Worm (Caenorhabditis elegans): ENCODE measurements around the gene set-19.

The set-19 gene

DNA sequence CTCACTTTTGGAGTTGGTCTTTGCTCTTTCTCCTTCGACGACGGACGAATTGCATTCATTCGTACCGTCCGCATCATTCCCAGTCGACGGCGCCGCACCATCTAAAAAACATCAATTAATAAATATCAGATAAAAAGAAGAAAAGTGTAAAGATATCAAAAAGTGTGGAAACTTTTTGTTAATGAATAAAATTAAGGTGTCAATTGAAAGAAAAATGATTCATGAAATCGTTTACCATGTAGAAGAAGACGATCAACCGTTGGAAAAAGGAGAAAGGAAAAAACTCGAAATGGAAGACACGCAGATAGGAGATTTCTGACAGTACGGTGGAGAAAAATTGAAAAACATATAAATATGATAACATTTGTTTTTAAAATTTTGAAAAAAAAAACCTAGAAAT lies at the start of gene set-19:
TSS of gene set-19 (minus strand) at position 101 of the 400 bp plus-strand sequence.
- TF ChIP-seq tbx-11 (GFP tag; IDR thresholded peaks at IDR 0.05) = no peak
- no peak for TF ChIP-seq hmbx-1 (tag; optimal IDR thresholded peaks at IDR 0.05)
- no peak for TF ChIP-seq F13C5.2 (tag; optimal IDR thresholded peaks at IDR 0.05)
- no peak for TF ChIP-seq tra-4 (tag; optimal IDR thresholded peaks at IDR 0.05)
- no peak for TF ChIP-seq hnd-1 (tag; optimal IDR thresholded peaks at IDR 0.05)
- no peak for TF ChIP-seq ets-7 (tag; optimal IDR thresholded peaks at IDR 0.05)
- TF ChIP-seq pes-1 (GFP tag; IDR thresholded peaks at IDR 0.05) = no peak
- no peak for TF ChIP-seq ama-1 (optimal IDR thresholded peaks at IDR 0.05)
- TF ChIP-seq hmg-4 (GFP tag; optimal IDR thresholded peaks at IDR 0.05) = no peak

DNA sequence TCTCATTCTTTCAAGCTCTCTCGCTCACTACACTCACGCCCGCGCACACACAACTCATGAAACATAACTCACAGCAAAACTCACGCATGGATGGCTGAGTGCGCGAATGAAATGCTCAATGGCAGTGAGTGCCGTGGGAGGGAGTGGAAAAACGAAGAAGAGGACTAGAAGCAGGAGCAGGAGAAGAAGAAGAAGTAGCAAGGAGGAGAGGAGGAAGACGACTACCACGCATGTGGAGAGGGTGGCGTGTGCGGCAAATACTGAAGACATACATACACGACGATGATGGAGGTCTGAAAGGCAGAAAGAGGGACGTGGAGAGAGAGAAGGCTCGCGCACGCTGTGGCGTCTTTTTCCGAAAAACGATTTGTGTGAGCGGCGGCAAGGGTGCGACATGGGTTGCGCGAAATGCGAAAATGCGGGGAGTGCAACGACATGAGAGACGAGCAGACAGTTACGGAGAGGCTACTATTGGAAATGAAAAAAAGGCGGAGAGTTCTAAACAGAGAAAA lies 49.0 kb upstream of the set-19 start:
- TF ChIP-seq hmbx-1 (tag; optimal IDR thresholded peaks at IDR 0.05) = no peak
- TF ChIP-seq F13C5.2 (tag; optimal IDR thresholded peaks at IDR 0.05) = peak; percentile 31

DNA sequence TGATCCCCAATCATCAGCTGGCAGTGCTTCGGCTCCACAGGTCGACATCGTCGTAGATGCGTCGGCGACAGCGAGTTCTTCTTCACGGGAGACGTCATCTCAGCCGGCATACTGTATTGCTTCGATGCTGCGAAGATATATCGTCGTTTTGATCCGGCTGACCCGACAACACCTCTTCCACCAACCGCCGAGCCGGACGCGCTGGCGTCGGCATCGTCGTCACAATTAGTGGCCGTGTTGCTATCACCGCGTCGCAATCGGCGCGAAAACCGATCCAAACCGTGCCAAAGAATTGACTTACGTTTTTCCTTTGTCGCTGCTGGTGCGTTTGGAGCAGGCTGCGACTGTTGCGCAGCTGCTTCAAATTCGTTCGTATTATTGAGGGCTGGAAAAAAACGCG lies 46.1 kb upstream of the set-19 start:
- TF ChIP-seq hnd-1 (tag; optimal IDR thresholded peaks at IDR 0.05) = no peak
- TF ChIP-seq hmg-4 (GFP tag; optimal IDR thresholded peaks at IDR 0.05) = no peak
- TF ChIP-seq sea-1 (GFP tag; conservative IDR thresholded peaks at IDR 0.05) = no peak
- no peak for TF ChIP-seq hmbx-1 (tag; optimal IDR thresholded peaks at IDR 0.05)
- TF ChIP-seq tbx-37 (GFP tag; conservative IDR thresholded peaks at IDR 0.05) = no peak
- TF ChIP-seq ama-1 (optimal IDR thresholded peaks at IDR 0.05) = no peak
- no peak for TF ChIP-seq scrt-1 (GFP tag; IDR thresholded peaks at IDR 0.05)
- no peak for TF ChIP-seq flt-1 (GFP tag; IDR thresholded peaks at IDR 0.05)
- no peak for TF ChIP-seq B0310.2 (tag; optimal IDR thresholded peaks at IDR 0.05)
- TF ChIP-seq aly-1 (tag; optimal IDR thresholded peaks at IDR 0.05) = no peak
- TF ChIP-seq ets-7 (tag; optimal IDR thresholded peaks at IDR 0.05) = no peak
- TF ChIP-seq pes-1 (GFP tag; IDR thresholded peaks at IDR 0.05) = no peak
- no peak for TF ChIP-seq ceh-36 (tag; optimal IDR thresholded peaks at IDR 0.05)
- TF ChIP-seq tra-4 (tag; optimal IDR thresholded peaks at IDR 0.05) = no peak
- TF ChIP-seq F13C5.2 (tag; optimal IDR thresholded peaks at IDR 0.05) = no peak
- no peak for TF ChIP-seq ceh-13 (GFP tag; optimal IDR thresholded peaks at IDR 0.05)
- no peak for TF ChIP-seq tbx-11 (GFP tag; IDR thresholded peaks at IDR 0.05)

DNA sequence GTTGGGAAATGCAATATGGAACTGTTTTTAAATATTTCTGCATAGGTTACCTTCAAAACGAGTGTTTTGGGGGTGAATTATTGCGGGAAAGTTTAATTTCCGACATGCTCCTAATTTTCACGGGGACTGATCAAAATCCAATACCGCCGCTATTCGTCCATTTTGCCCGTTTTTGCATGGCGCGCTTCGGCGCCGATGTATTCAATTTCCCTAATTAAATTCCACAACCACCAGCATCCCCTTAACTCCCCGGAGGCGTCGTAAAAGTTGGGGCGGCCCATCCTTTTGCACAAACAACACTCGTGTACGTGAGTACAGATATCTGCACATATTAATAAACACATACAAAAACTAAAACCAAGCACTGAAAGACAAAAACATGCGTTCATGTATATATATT lies 44.5 kb upstream of the set-19 start:
- TF ChIP-seq flt-1 (GFP tag; IDR thresholded peaks at IDR 0.05) (no peak), sea-1 (GFP tag; conservative IDR thresholded peaks at IDR 0.05) (no peak), ama-1 (optimal IDR thresholded peaks at IDR 0.05) (no peak), B0310.2 (tag; optimal IDR thresholded peaks at IDR 0.05) (no peak), tbx-11 (GFP tag; IDR thresholded peaks at IDR 0.05) (no peak), tbx-37 (GFP tag; conservative IDR thresholded peaks at IDR 0.05) (no peak), tra-4 (tag; optimal IDR thresholded peaks at IDR 0.05) (no peak), hnd-1 (tag; optimal IDR thresholded peaks at IDR 0.05) (no peak), aly-1 (tag; optimal IDR thresholded peaks at IDR 0.05) (no peak), ceh-13 (GFP tag; optimal IDR thresholded peaks at IDR 0.05) (no peak), hmbx-1 (tag; optimal IDR thresholded peaks at IDR 0.05) (no peak), hmg-4 (GFP tag; optimal IDR thresholded peaks at IDR 0.05) (no peak), ets-7 (tag; optimal IDR thresholded peaks at IDR 0.05) (no peak), F13C5.2 (tag; optimal IDR thresholded peaks at IDR 0.05) (no peak), scrt-1 (GFP tag; IDR thresholded peaks at IDR 0.05) (no peak), pes-1 (GFP tag; IDR thresholded peaks at IDR 0.05) (no peak)

DNA sequence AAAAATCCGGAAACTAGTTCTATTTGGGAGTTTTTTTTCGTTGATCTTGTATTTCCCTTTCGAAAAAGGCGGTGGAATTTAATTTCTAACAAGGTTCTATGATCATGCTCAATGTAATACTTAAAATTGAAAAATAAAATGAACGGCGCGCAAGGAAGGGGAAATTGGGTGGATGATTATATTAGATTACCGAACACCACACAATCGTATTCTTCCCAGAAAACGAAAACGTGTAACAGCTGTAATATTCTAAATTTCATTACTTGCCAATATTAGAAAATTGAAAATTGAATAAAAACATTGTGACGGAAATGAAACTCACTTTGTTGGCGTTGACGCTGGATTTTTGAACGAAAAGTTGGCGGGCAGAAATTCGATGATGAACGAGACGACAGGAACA lies 43.7 kb upstream of the set-19 start:
- TF ChIP-seq ceh-36 (tag; optimal IDR thresholded peaks at IDR 0.05) = no peak

DNA sequence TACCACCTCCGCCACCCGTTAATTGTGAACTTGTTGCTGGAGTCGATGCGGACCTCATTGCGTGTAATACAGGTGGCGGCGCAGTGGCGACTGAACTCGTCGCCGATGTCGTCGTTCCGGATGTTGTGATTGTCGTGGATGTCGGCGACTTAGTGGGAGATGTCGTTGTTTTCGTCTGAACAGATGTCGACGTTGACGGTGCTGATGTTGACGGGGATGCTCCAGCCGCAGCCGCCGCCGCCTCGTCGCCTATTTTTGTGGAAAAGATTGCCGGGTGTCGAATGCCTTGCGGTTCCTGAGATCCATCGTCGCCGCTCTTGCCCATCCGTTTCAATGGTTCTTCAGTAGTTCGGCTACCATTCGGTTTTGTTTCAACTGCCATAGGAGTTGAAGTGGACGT lies 40.9 kb upstream of the set-19 start:
- no peak for TF ChIP-seq hnd-1 (tag; optimal IDR thresholded peaks at IDR 0.05)
- TF ChIP-seq hmg-4 (GFP tag; optimal IDR thresholded peaks at IDR 0.05) = no peak
- TF ChIP-seq tbx-37 (GFP tag; conservative IDR thresholded peaks at IDR 0.05) = no peak
- no peak for TF ChIP-seq ama-1 (optimal IDR thresholded peaks at IDR 0.05)
- no peak for TF ChIP-seq tbx-11 (GFP tag; IDR thresholded peaks at IDR 0.05)
- no peak for TF ChIP-seq sea-1 (GFP tag; conservative IDR thresholded peaks at IDR 0.05)
- no peak for TF ChIP-seq tra-4 (tag; optimal IDR thresholded peaks at IDR 0.05)
- no peak for TF ChIP-seq B0310.2 (tag; optimal IDR thresholded peaks at IDR 0.05)
- TF ChIP-seq scrt-1 (GFP tag; IDR thresholded peaks at IDR 0.05) = no peak
- TF ChIP-seq flt-1 (GFP tag; IDR thresholded peaks at IDR 0.05) = no peak

DNA sequence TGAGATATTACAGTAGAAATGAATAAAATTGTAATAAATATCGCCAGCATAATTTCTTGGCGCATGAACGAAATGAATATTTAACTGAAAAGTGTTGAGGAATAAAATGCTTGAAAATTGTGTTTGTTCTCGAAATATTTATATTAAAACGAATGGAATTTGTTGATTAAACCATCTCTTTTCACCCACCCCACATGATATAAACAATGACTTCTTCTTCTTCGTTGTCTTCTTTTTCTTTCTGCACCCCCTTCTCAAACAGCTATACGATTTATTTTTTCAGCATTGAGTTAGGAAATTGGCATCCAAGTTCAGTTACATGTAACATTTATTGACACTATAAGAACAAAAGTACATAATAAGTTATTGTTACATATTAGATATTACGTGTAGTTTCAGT lies 40.1 kb upstream of the set-19 start, which contains the start of gene C41G11.1:
TSS of gene C41G11.1 (minus strand) at position 101 of the 400 bp plus-strand sequence.
- TF ChIP-seq pes-1 (GFP tag; IDR thresholded peaks at IDR 0.05) (no peak), hnd-1 (tag; optimal IDR thresholded peaks at IDR 0.05) (no peak), hmg-4 (GFP tag; optimal IDR thresholded peaks at IDR 0.05) (no peak), F13C5.2 (tag; optimal IDR thresholded peaks at IDR 0.05) (no peak), flt-1 (GFP tag; IDR thresholded peaks at IDR 0.05) (no peak), ceh-13 (GFP tag; optimal IDR thresholded peaks at IDR 0.05) (no peak), tra-4 (tag; optimal IDR thresholded peaks at IDR 0.05) (no peak), ceh-36 (tag; optimal IDR thresholded peaks at IDR 0.05) (no peak), sea-1 (GFP tag; conservative IDR thresholded peaks at IDR 0.05) (no peak), hmbx-1 (tag; optimal IDR thresholded peaks at IDR 0.05) (no peak), ama-1 (optimal IDR thresholded peaks at IDR 0.05) (no peak), tbx-11 (GFP tag; IDR thresholded peaks at IDR 0.05) (no peak), aly-1 (tag; optimal IDR thresholded peaks at IDR 0.05) (no peak), scrt-1 (GFP tag; IDR thresholded peaks at IDR 0.05) (no peak), tbx-37 (GFP tag; conservative IDR thresholded peaks at IDR 0.05) (no peak), ets-7 (tag; optimal IDR thresholded peaks at IDR 0.05) (no peak)

DNA sequence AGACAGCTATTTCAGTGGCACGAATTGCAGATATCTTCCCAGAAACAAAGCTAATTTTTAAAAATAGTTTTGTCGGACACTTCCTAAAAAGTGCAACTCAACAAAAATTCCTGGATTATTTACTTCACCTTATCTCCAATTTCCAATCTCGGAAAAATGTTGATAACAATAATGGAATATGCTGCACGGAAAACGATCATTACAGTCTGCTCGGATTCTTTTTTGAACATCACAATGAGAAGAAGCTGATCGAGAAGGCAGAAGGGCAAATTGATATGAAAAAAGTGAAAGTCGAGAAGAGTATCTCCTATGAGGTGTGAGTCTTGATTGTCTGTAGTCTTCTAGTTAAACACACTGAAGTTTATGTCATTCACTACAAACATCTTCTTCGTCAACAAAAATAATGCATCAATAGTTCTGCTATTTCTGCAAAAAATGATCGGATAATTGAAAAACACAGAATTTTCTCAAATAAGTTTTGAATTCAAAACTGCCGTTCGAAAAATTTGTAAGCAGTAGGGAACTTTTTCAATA lies 35.9 kb upstream of the set-19 start:
- no peak for TF ChIP-seq ama-1 (optimal IDR thresholded peaks at IDR 0.05)
- no peak for TF ChIP-seq tbx-11 (GFP tag; IDR thresholded peaks at IDR 0.05)
- no peak for TF ChIP-seq sea-1 (GFP tag; conservative IDR thresholded peaks at IDR 0.05)
- TF ChIP-seq tbx-37 (GFP tag; conservative IDR thresholded peaks at IDR 0.05) = no peak
- no peak for TF ChIP-seq ceh-36 (tag; optimal IDR thresholded peaks at IDR 0.05)
- TF ChIP-seq ets-7 (tag; optimal IDR thresholded peaks at IDR 0.05) = no peak
